Worm (Caenorhabditis elegans) whole organism, L1 larva: ENCODE data around the gene col-131.

ENCODE experiments used
- C34B4.2 ChIP-seq: sonication (generic microtip); optimal IDR thresholded peaks from 2 replicates; lab custom pipeline; 2017; ENCODE audit warnings: mild to moderate bottlenecking, missing genetic modification characterization, missing compliant biosample characterization
- fos-1 ChIP-seq: fragments of 150-350 bp; optimal IDR thresholded peaks from 2 replicates; lab custom pipeline; 2014; ENCODE audit warnings: missing biosample characterization, missing genetic modification characterization
- nhr-19 ChIP-seq: fragments of 200-800 bp; sonication (Bioruptor generic); conservative IDR thresholded peaks from 2 replicates; pipeline ENCODE4 v1.3.6; 2022; ENCODE audit warnings: missing genetic modification characterization, missing compliant biosample characterization
- snu-23 ChIP-seq: sonication (generic microtip); optimal IDR thresholded peaks from 2 replicates; lab custom pipeline; 2016; ENCODE audit warnings: missing genetic modification characterization, missing compliant biosample characterization
- sox-4 ChIP-seq: sonication (generic microtip); optimal IDR thresholded peaks from 2 replicates; lab custom pipeline; 2016; ENCODE audit warnings: missing genetic modification characterization, missing compliant biosample characterization
- unc-130 ChIP-seq: fragments of 150-350 bp; optimal IDR thresholded peaks from 2 replicates; lab custom pipeline; 2017; ENCODE audit warnings: missing biosample characterization, missing genetic modification characterization, inconsistent platforms
- ztf-11 ChIP-seq, 2 experiments: sonication (generic microtip); optimal IDR thresholded peaks; 2 replicates each; lab custom pipeline; 2016 to 2017; ENCODE audit warnings: missing genetic modification characterization in 2 of 2, missing biosample characterization in 1 of 2, missing compliant biosample characterization in 1 of 2

- no peak for TF ChIP-seq snu-23 (GFP tag; lab: Kevin White, UChicago)
- TF ChIP-seq ztf-11 (tag; optimal IDR thresholded peaks at IDR 0.05; lab: Kevin White, UChicago), result no peak
- TF ChIP-seq nhr-19, result no peak
- no peak for TF ChIP-seq sox-4 (tag; lab: Kevin White, UChicago)
- no peak for TF ChIP-seq fos-1
- TF ChIP-seq C34B4.2 (tag; lab: Kevin White, UChicago), result no peak
- no peak for TF ChIP-seq unc-130 (tag; lab: Kevin White, UChicago)
Observed at ce11 chrIV:13032153-13032552, 34.9 kb downstream of the col-131 start.
